Worm (Caenorhabditis elegans): ENCODE results near the gene Y51H4A.938.

ce11 chrIV:16503590-16504217, 22.7 kb downstream of the Y51H4A.938 start:
- TF ChIP-seq eyg-1 (tag; optimal IDR thresholded peaks at IDR 0.05): no peak
- TF ChIP-seq nfya-1 (tag; optimal IDR thresholded peaks at IDR 0.05): no peak
- no peak for TF ChIP-seq elt-2 (tag; optimal IDR thresholded peaks at IDR 0.05)
- TF ChIP-seq ama-1 (optimal IDR thresholded peaks at IDR 0.05): no peak
- TF ChIP-seq mec-3 (tag; optimal IDR thresholded peaks at IDR 0.05; ENCODE audit: borderline replicate concordance): no peak
- no peak for TF ChIP-seq rnt-1 (tag; optimal IDR thresholded peaks at IDR 0.05)
- no peak for TF ChIP-seq F13H6.1 (tag; optimal IDR thresholded peaks at IDR 0.05)
- TF ChIP-seq tbx-2 (tag; optimal IDR thresholded peaks at IDR 0.05): no peak
